Worm (Caenorhabditis elegans) whole organism, early embryonic: ENCODE data around the gene nlp-26.

Source experiments
- B0310.2 ChIP-seq: sonication (generic microtip); optimal IDR thresholded peaks from 2 replicates; lab custom pipeline; 2016; ENCODE audit warnings: mild to moderate bottlenecking, missing genetic modification characterization, missing compliant biosample characterization
- F13C5.2 ChIP-seq: sonication (generic microtip); optimal IDR thresholded peaks from 2 replicates; lab custom pipeline; 2017; ENCODE audit warnings: mild to moderate bottlenecking, missing genetic modification characterization, inconsistent platforms, missing compliant biosample characterization
- aly-1 ChIP-seq: sonication (generic microtip); optimal IDR thresholded peaks from 2 replicates; lab custom pipeline; 2016; ENCODE audit warnings: missing genetic modification characterization, missing compliant biosample characterization
- ama-1 ChIP-seq: fragments of 150-350 bp; optimal IDR thresholded peaks from 2 replicates; lab custom pipeline; 2014
- ceh-13 ChIP-seq: fragments of 200-800 bp; sonication (Bioruptor generic); optimal IDR thresholded peaks from 2 replicates; lab custom pipeline; 2018; ENCODE audit warnings: mild to moderate bottlenecking, missing genetic modification characterization, missing compliant biosample characterization
- ceh-36 ChIP-seq: sonication (generic microtip); optimal IDR thresholded peaks from 2 replicates; lab custom pipeline; 2016; ENCODE audit warnings: missing genetic modification characterization, inconsistent platforms, missing compliant biosample characterization
- ets-7 ChIP-seq: sonication (generic microtip); optimal IDR thresholded peaks from 2 replicates; lab custom pipeline; 2016; ENCODE audit warnings: missing genotype, missing genetic modification characterization, missing compliant biosample characterization
- flt-1 ChIP-seq: fragments of 200-800 bp; sonication (Bioruptor generic); IDR thresholded peaks from 2 replicates; pipeline ENCODE4 v1.3.6; 2022; ENCODE audit warnings: missing genetic modification characterization, missing compliant biosample characterization
- hmbx-1 ChIP-seq: sonication (generic microtip); optimal IDR thresholded peaks from 2 replicates; lab custom pipeline; 2016; ENCODE audit warnings: mild to moderate bottlenecking, missing genetic modification characterization, missing compliant biosample characterization
- hmg-4 ChIP-seq: fragments of 200-800 bp; sonication (Bioruptor generic); optimal IDR thresholded peaks from 2 replicates; lab custom pipeline; 2018; ENCODE audit warnings: mild to moderate bottlenecking, missing genetic modification characterization, missing compliant biosample characterization
- hnd-1 ChIP-seq: sonication (generic microtip); optimal IDR thresholded peaks from 2 replicates; lab custom pipeline; 2016; ENCODE audit warnings: missing genetic modification characterization, missing compliant biosample characterization
- pes-1 ChIP-seq: fragments of 200-800 bp; sonication (Bioruptor generic); IDR thresholded peaks from 2 replicates; pipeline ENCODE4 v1.3.6; 2022; ENCODE audit warnings: missing genetic modification reagents, missing genetic modification characterization, missing compliant biosample characterization
- scrt-1 ChIP-seq: fragments of 200-800 bp; sonication (Bioruptor generic); IDR thresholded peaks from 2 replicates; pipeline ENCODE4 v1.3.6; 2022; ENCODE audit warnings: missing genetic modification characterization, missing compliant biosample characterization
- sea-1 ChIP-seq: fragments of 200-800 bp; sonication (Bioruptor generic); conservative IDR thresholded peaks from 2 replicates; pipeline ENCODE4 v1.3.6; 2022; ENCODE audit warnings: missing genetic modification characterization, missing compliant biosample characterization
- tbx-11 ChIP-seq: fragments of 200-800 bp; sonication (Bioruptor generic); IDR thresholded peaks from 2 replicates; pipeline ENCODE4 v1.3.6; 2022; ENCODE audit warnings: missing genetic modification characterization, missing compliant biosample characterization
- tbx-37 ChIP-seq: fragments of 200-800 bp; sonication (Bioruptor generic); conservative IDR thresholded peaks from 2 replicates; pipeline ENCODE4 v1.3.6; 2022; ENCODE audit warnings: missing genetic modification reagents, missing genetic modification characterization, missing compliant biosample characterization
- tra-4 ChIP-seq: sonication (generic microtip); optimal IDR thresholded peaks from 2 replicates; lab custom pipeline; 2017; ENCODE audit warnings: missing genetic modification characterization, missing compliant biosample characterization

The nlp-26 gene

DNA sequence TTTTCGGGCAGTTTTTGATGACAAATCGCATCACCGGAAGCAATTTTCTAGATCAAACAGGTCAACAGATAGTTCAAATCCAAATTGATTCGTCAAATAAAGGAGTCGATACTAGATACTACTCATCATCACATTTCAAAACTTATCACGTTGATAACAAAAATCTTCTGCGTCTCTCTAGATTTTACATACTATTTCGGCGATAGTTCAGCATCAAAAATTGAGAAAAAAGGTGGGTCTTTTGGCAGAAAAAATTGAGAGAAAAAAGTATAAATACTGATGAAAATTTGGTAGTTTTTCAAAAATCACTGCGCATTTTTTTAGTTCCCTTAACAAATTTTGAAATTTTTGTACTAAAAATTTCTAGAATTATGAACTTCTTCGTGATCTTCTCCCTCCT is at the start of gene nlp-26:
nlp-26 (plus strand) TSS at position 301 of the 400 bp plus-strand sequence.
- TF ChIP-seq ceh-36, result no peak
- TF ChIP-seq flt-1 (GFP tag; lab: Robert Waterston, UW), result no peak
- TF ChIP-seq pes-1 (GFP tag; lab: Robert Waterston, UW), result no peak
- no peak for TF ChIP-seq ceh-13 (GFP tag; lab: Kevin White, UChicago)
- TF ChIP-seq ama-1 (lab: Kevin White, UChicago), result no peak
- TF ChIP-seq aly-1 (tag; lab: Kevin White, UChicago), result no peak
- no peak for TF ChIP-seq tra-4 (tag; lab: Kevin White, UChicago)
- TF ChIP-seq sea-1 (GFP tag; lab: Robert Waterston, UW), result no peak
- no peak for TF ChIP-seq scrt-1
- no peak for TF ChIP-seq ets-7 (tag; lab: Kevin White, UChicago)

DNA sequence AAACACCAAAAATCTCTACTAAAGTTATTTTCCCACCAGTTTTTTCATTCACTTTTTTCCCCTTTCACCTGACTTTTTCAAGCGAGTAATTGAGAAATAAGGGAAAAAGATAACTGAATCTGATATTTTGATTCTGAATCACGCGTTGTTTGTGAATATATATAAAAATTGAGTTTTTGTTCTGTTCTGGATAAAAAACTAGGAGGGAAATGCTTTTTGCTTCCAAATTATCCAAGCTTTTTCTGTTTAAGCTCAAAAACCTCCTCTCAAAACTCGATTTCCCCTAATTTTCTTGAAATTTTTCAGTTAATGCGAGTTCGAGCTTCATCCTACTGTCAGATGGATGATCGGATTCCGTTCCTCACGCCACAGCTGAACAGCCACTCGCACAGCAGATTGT is 48.2 kb upstream of the nlp-26 start, which contains the start of gene kcnl-1:
kcnl-1 (plus strand) TSS at position 301 of the 400 bp plus-strand sequence.
- TF ChIP-seq sea-1 (GFP tag; lab: Robert Waterston, UW), result no peak

DNA sequence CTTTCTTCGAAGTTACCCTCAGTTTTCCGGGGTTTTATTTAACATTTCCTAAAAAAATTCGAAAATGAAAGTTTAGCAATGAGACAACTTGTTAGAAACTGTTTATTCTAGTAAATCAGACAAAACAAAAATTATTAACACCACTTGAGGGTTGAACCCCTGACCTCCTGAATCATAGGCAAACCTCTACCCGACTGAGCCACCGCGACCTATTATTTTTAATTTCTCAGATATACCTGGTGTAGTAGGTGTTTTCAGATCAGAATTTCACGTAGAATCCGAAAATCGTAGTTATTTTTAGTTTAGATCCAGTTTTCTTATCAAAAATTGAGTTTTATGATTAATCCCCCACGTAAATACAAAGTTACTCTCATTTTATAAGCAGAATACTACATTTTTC is 43.2 kb upstream of the nlp-26 start:
- TF ChIP-seq ceh-36, result no peak
- no peak for TF ChIP-seq F13C5.2
- no peak for TF ChIP-seq ama-1 (lab: Kevin White, UChicago)
- no peak for TF ChIP-seq pes-1 (GFP tag; lab: Robert Waterston, UW)
- TF ChIP-seq sea-1 (GFP tag; lab: Robert Waterston, UW), result no peak

DNA sequence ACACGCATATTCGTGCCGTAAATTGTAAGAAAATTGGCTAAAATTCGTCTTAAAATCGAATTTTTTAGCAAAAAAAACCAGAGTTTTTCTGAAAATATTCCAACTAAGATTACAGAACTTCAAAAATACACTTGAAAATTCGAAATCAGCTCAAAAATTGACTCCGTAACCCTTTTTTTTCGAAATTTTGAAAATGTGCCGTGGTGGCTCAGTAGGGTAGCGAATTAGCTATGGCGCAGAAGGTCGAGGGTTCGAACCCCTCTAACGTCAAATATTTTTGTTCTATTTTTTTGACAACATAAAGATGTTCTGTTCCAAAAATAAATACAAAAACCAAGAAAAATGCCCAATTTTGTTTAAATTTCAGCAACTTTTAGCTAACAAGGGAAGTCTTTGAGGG is 33.8 kb upstream of the nlp-26 start:
- no peak for TF ChIP-seq hnd-1 (tag; lab: Kevin White, UChicago)
- no peak for TF ChIP-seq pes-1 (GFP tag; lab: Robert Waterston, UW)
- no peak for TF ChIP-seq ceh-36
- no peak for TF ChIP-seq flt-1 (GFP tag; lab: Robert Waterston, UW)
- TF ChIP-seq ama-1 (lab: Kevin White, UChicago), result no peak
- no peak for TF ChIP-seq tra-4 (tag; lab: Kevin White, UChicago)
- TF ChIP-seq ets-7 (tag; lab: Kevin White, UChicago), result no peak

DNA sequence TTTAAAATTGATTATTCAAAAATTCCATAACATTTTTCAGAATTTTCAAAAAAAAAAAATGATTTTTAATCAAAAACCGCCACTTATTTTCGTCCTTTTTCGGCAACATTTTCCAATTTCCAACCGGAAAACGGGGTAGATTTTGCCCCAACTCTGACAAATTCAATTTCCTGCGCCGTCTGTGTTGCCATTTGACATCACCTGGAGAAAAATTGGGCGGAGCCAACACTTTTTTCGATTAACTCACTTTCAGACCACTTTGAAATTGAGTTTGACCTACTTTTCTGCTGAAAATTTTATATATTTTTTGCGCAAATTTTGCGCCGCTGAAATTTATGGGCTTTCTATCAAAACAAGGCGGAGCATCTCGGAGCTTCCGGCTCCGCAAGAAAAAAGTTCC is 31.0 kb upstream of the nlp-26 start:
- TF ChIP-seq scrt-1 (no peak), ama-1 (lab: Kevin White, UChicago) (no peak), F13C5.2 (no peak), tbx-37 (GFP tag; lab: Robert Waterston, UW) (no peak), hmbx-1 (no peak), ets-7 (tag; lab: Kevin White, UChicago) (no peak), hnd-1 (tag; lab: Kevin White, UChicago) (no peak), tbx-11 (GFP tag; lab: Robert Waterston, UW) (no peak), pes-1 (GFP tag; lab: Robert Waterston, UW) (no peak), B0310.2 (tag; lab: Kevin White, UChicago) (no peak), hmg-4 (no peak), flt-1 (GFP tag; lab: Robert Waterston, UW) (no peak), tra-4 (tag; lab: Kevin White, UChicago) (no peak), ceh-36 (no peak), sea-1 (GFP tag; lab: Robert Waterston, UW) (no peak), ceh-13 (GFP tag; lab: Kevin White, UChicago) (no peak), aly-1 (tag; lab: Kevin White, UChicago) (no peak)

DNA sequence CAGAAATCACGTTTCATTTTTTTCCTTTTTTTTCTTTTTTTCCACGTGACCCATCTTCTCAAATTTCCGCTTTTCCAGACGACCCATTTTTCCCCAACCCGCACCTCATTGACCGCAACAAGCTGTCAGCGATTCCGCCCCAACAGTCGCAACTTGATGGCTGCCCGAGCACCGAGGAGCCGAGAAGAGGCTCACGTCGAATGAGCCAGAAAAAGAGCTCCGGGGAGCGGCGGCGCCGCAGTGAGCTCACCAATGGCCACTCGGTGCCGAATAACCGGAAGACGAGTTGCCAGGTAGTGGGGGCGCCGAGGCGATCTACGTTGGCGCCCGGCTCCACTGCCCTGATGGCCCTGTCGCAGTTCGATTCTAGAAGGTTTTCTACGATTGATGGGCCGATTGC is 22.4 kb upstream of the nlp-26 start:
- no peak for TF ChIP-seq sea-1 (GFP tag; lab: Robert Waterston, UW)
- no peak for TF ChIP-seq pes-1 (GFP tag; lab: Robert Waterston, UW)
- TF ChIP-seq ets-7 (tag; lab: Kevin White, UChicago), result no peak
- no peak for TF ChIP-seq hmbx-1
- TF ChIP-seq tbx-37 (GFP tag; lab: Robert Waterston, UW), result no peak
- TF ChIP-seq ceh-36, result no peak
- no peak for TF ChIP-seq scrt-1
- no peak for TF ChIP-seq aly-1 (tag; lab: Kevin White, UChicago)
- no peak for TF ChIP-seq tra-4 (tag; lab: Kevin White, UChicago)
- TF ChIP-seq flt-1 (GFP tag; lab: Robert Waterston, UW), result no peak
- no peak for TF ChIP-seq F13C5.2
- TF ChIP-seq hnd-1 (tag; lab: Kevin White, UChicago), result no peak
- no peak for TF ChIP-seq tbx-11 (GFP tag; lab: Robert Waterston, UW)
- TF ChIP-seq B0310.2 (tag; lab: Kevin White, UChicago), result no peak
- TF ChIP-seq hmg-4, result no peak
- no peak for TF ChIP-seq ceh-13 (GFP tag; lab: Kevin White, UChicago)
- TF ChIP-seq ama-1 (lab: Kevin White, UChicago), result no peak

DNA sequence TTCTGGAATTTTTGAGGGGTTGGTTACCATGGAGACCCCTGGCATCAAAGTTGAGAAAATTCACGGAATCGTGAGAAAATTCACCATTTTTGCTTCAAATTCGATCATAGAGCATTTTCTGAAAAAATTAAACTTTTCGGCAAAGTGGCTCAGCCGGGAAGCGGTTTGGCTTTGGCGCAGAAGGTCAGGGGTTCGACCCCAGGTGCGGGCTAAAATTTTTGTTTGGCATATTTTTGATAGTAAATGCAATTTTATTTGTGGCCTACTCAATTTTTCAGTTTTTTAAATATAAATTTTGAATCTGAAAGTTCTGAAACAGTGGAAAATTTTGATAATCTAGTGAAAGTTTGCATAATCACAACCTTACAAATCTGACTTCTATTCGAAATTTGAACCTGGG is 14.2 kb upstream of the nlp-26 start:
- TF ChIP-seq pes-1 (GFP tag; lab: Robert Waterston, UW) (no peak), ceh-36 (no peak), ceh-13 (GFP tag; lab: Kevin White, UChicago) (no peak), hnd-1 (tag; lab: Kevin White, UChicago) (no peak), sea-1 (GFP tag; lab: Robert Waterston, UW) (no peak), ama-1 (lab: Kevin White, UChicago) (no peak), tbx-11 (GFP tag; lab: Robert Waterston, UW) (no peak), aly-1 (tag; lab: Kevin White, UChicago) (no peak), tbx-37 (GFP tag; lab: Robert Waterston, UW) (no peak), B0310.2 (tag; lab: Kevin White, UChicago) (no peak), tra-4 (tag; lab: Kevin White, UChicago) (no peak), flt-1 (GFP tag; lab: Robert Waterston, UW) (no peak)

DNA sequence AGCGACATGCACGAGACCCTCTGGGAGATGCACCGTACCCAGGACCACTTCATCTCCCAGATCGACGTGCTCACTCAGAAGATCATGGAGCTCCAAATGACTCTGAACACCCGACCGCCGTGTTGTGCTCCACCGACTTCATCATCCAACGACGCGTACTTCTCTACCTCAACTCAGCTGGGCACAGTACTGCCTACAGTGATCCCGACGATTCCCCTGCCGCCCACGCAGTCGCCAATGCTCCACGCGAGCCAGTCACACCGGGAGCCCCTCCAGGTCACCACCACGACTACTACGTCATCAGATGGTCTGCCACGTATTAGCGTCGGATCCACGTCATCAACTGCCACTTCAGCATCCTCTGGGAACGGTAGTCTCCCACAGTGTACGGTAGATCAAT is 7.8 kb upstream of the nlp-26 start:
- TF ChIP-seq scrt-1 (no peak), tbx-37 (GFP tag; lab: Robert Waterston, UW) (no peak), hmbx-1 (no peak)
